Worm (Caenorhabditis elegans) whole organism, L2 larva: ENCODE results near the gene nasp-1.

Source experiments
- C34F6.9 ChIP-seq: fragments of 150-350 bp; optimal IDR thresholded peaks from 2 replicates; lab custom pipeline; 2014; ENCODE audit warnings: missing biosample characterization, missing genetic modification characterization
- F13H6.1 ChIP-seq: sonication (generic microtip); optimal IDR thresholded peaks from 2 replicates; lab custom pipeline; 2016; ENCODE audit warnings: missing genetic modification characterization, missing compliant biosample characterization
- R02D3.7 ChIP-seq: fragments of 150-350 bp; optimal IDR thresholded peaks from 2 replicates; lab custom pipeline; 2014; ENCODE audit warnings: missing biosample characterization, missing genetic modification characterization
- crh-2 ChIP-seq: sonication (generic microtip); optimal IDR thresholded peaks from 2 replicates; lab custom pipeline; 2017; ENCODE audit warnings: missing biosample characterization, missing genetic modification characterization
- elt-3 ChIP-seq: sonication (generic microtip); optimal IDR thresholded peaks from 2 replicates; lab custom pipeline; 2017; ENCODE audit warnings: missing biosample characterization, missing genetic modification characterization
- fos-1 ChIP-seq: fragments of 150-350 bp; optimal IDR thresholded peaks from 2 replicates; lab custom pipeline; 2014; ENCODE audit warnings: missing biosample characterization, missing genetic modification characterization
- gmeb-1 ChIP-seq: fragments of 150-350 bp; optimal IDR thresholded peaks from 2 replicates; lab custom pipeline; 2014; ENCODE audit warnings: missing biosample characterization, missing genetic modification characterization
- lin-11 ChIP-seq: fragments of 150-350 bp; sonication (generic microtip); optimal IDR thresholded peaks from 2 replicates; lab custom pipeline; 2014; ENCODE audit warnings: missing biosample characterization, missing genetic modification characterization, inconsistent platforms, mixed read lengths
- lin-13 ChIP-seq: fragments of 150-350 bp; optimal IDR thresholded peaks from 2 replicates; lab custom pipeline; 2014; ENCODE audit warnings: missing biosample characterization, missing genetic modification reagents, missing genetic modification characterization
- lsy-2 ChIP-seq, 2 experiments: fragments of 150-350 bp in 1 of 2; sonication (generic microtip) in 1 of 2; optimal IDR thresholded peaks; 2 replicates each; lab custom pipeline; 2014 to 2017; ENCODE audit warnings: missing biosample characterization in 2 of 2, missing genetic modification characterization in 2 of 2
- mab-5 ChIP-seq: fragments of 150-350 bp; optimal IDR thresholded peaks from 2 replicates; lab custom pipeline; 2014; ENCODE audit warnings: missing biosample characterization, missing genetic modification characterization
- mdl-1 ChIP-seq, 2 experiments: fragments of 150-350 bp in 1 of 2; sonication (generic microtip) in 1 of 2; optimal IDR thresholded peaks; 2 replicates each; lab custom pipeline; 2017; ENCODE audit warnings: missing biosample characterization in 2 of 2, missing genetic modification characterization in 2 of 2
- nhr-10 ChIP-seq: sonication (generic microtip); optimal IDR thresholded peaks from 2 replicates; lab custom pipeline; 2017; ENCODE audit warnings: missing biosample characterization, missing genetic modification characterization
- nhr-129 ChIP-seq: fragments of 150-350 bp; optimal IDR thresholded peaks from 2 replicates; lab custom pipeline; 2014; ENCODE audit warnings: missing biosample characterization, missing genetic modification characterization
- nhr-21 ChIP-seq: fragments of 150-350 bp; optimal IDR thresholded peaks from 2 replicates; lab custom pipeline; 2014; ENCODE audit warnings: missing biosample characterization, missing genetic modification characterization
- nhr-237 ChIP-seq: fragments of 150-350 bp; optimal IDR thresholded peaks from 2 replicates; lab custom pipeline; 2014; ENCODE audit warnings: missing biosample characterization, missing genetic modification characterization
- nhr-25 ChIP-seq: fragments of 150-350 bp; sonication (generic microtip); optimal IDR thresholded peaks from 3 replicates; lab custom pipeline; 2014; ENCODE audit warnings: missing biosample characterization, missing genetic modification characterization
- sma-3 ChIP-seq: sonication (generic microtip); optimal IDR thresholded peaks from 2 replicates; lab custom pipeline; 2016; ENCODE audit warnings: missing genetic modification reagents, missing genetic modification characterization, missing compliant biosample characterization
- sma-9 ChIP-seq, 2 experiments: fragments of 150-350 bp in 1 of 2; sonication (generic microtip) in 1 of 2; optimal IDR thresholded peaks; 2 replicates each; lab custom pipeline; 2014 to 2016; ENCODE audit warnings: missing genetic modification characterization in 2 of 2, mild to moderate bottlenecking in 1 of 2, missing biosample characterization in 1 of 2, missing compliant biosample characterization in 1 of 2, missing genetic modification reagents in 1 of 2, moderate library complexity in 1 of 2
- snpc-4 ChIP-seq: fragments of 150-350 bp; optimal IDR thresholded peaks from 2 replicates; lab custom pipeline; 2014; ENCODE audit warnings: missing biosample characterization, missing genetic modification characterization
- unc-55 ChIP-seq: fragments of 150-350 bp; sonication (generic microtip); optimal IDR thresholded peaks from 3 replicates; lab custom pipeline; 2014; ENCODE audit warnings: missing biosample characterization, missing genetic modification reagents, missing genetic modification characterization
- zag-1 ChIP-seq: fragments of 150-350 bp; optimal IDR thresholded peaks from 2 replicates; lab custom pipeline; 2014; ENCODE audit warnings: missing biosample characterization, missing genetic modification characterization
- ztf-1 ChIP-seq: fragments of 200-800 bp; sonication (Bioruptor generic); conservative IDR thresholded peaks from 2 replicates; pipeline ENCODE4 v1.3.6; 2022; ENCODE audit warnings: missing genetic modification characterization, missing compliant biosample characterization
- ztf-4 ChIP-seq: fragments of 150-350 bp; optimal IDR thresholded peaks from 2 replicates; lab custom pipeline; 2014; ENCODE audit warnings: missing biosample characterization, missing genetic modification characterization

The nasp-1 gene

DNA sequence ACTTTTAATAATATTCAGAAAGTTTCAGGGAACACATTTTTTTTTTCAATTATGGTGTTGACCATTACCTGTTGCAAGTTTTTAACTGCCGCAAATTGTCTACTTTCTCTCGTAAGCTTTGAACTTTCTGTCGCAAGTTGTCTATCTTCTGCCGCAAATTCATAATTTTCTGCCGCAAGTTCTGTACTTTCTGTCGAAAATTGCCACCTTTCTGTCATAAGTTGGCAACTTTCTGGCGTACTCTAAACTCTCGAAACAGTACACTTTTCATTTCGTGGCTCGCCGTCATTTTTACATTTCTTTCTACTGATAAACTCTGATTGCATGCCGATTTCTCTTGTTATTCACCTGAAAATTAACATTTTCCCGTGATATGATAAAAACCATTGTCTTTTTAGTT is 49.0 kb downstream of the nasp-1 start:
- TF ChIP-seq zag-1 (tag; lab: Kevin White, UChicago) (no peak), crh-2 (tag; lab: Kevin White, UChicago) (no peak), sma-9 (GFP tag; optimal IDR thresholded peaks at IDR 0.05; lab: Kevin White, UChicago) (no peak), sma-9 (tag; optimal IDR thresholded peaks at IDR 0.05; lab: Kevin White, UChicago) (no peak), fos-1 (tag; lab: Kevin White, UChicago) (peak; percentile 8), mab-5 (tag; lab: Kevin White, UChicago) (no peak)

DNA sequence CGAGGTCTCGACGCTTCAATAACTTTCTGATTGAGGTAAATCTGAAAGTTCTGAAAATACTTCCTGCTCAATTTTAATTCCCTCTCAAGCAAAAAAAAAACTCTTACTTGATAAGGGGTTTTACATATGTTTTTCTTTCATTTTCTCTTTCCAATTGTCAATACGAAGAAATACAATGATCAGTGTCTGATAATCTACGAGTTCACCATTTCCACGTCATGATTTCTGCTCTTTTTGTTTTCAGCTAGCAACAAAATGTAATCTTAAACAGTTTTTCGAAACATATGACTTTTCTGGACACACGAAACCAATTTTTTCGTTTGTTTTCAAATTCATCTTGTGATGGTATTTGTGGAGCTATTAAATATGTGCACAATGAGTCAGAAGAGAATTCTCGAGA is 49.7 kb downstream of the nasp-1 start:
- no peak for TF ChIP-seq F13H6.1 (tag; lab: Kevin White, UChicago)
- TF ChIP-seq mdl-1 (tag; optimal IDR thresholded peaks at IDR 0.05; lab: Kevin White, UChicago), result no peak
- TF ChIP-seq crh-2 (tag; lab: Kevin White, UChicago), result peak; percentile 9

DNA sequence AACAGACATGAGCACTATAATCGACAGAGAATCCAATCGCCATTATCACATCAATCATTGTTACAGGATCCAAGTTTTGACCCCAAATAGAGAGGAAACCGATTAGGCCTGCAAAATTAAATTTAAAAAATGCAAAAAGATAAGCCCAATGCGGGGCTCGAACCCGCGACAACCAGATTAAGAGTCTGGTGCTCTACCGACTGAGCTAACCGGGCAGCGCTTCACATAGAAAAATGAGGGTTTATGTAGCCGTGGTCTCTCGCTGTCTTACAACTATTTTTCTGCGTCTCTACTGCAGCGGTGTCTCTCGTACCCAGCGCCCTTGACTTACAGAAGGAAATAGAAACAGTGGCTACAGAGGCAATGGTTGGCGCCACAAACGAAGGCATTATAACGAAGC is 51.2 kb downstream of the nasp-1 start:
- TF ChIP-seq R02D3.7 (tag; lab: Kevin White, UChicago) (no peak), fos-1 (tag; lab: Kevin White, UChicago) (peak; percentile 38), nhr-237 (tag; lab: Kevin White, UChicago) (no peak), unc-55 (GFP tag; lab: Kevin White, UChicago) (peak; percentile 27), C34F6.9 (tag; lab: Kevin White, UChicago) (peak; percentile 28), ztf-1 (GFP tag; lab: Robert Waterston, UW) (no peak), lsy-2 (tag; optimal IDR thresholded peaks at IDR 0.05; lab: Kevin White, UChicago) (peak; percentile 45 to 49), lin-13 (peak; percentile 30), nhr-25 (tag; lab: Kevin White, UChicago) (peak; percentile 28), gmeb-1 (tag; lab: Kevin White, UChicago) (peak; percentile 57), crh-2 (tag; lab: Kevin White, UChicago) (peak; percentile 31), snpc-4 (tag; lab: Kevin White, UChicago) (peak; percentile 58), elt-3 (tag; lab: Kevin White, UChicago) (no peak), sma-3 (GFP tag; lab: Kevin White, UChicago) (peak; percentile 45), nhr-129 (peak; percentile 67), ztf-4 (tag; lab: Kevin White, UChicago) (no peak), nhr-10 (tag; lab: Kevin White, UChicago) (no peak), lin-11 (tag; lab: Kevin White, UChicago) (peak; percentile 45), nhr-21 (tag; lab: Kevin White, UChicago) (peak; percentile 8)
- TF ChIP-seq, all 48 proteins: peak for 13
